Worm (Caenorhabditis elegans): ENCODE data around the gene zip-11.

ce11 chrIV:3338176-3338575 lies 27.1 kb downstream of the zip-11 start:
- no peak for TF ChIP-seq dao-5 (tag; optimal IDR thresholded peaks at IDR 0.05)
- no peak for TF ChIP-seq him-1 (tag; optimal IDR thresholded peaks at IDR 0.05)

Measured in whole organism, L4/young adult.